Worm (Caenorhabditis elegans): ENCODE data around the gene T24H7.8.

DNA sequence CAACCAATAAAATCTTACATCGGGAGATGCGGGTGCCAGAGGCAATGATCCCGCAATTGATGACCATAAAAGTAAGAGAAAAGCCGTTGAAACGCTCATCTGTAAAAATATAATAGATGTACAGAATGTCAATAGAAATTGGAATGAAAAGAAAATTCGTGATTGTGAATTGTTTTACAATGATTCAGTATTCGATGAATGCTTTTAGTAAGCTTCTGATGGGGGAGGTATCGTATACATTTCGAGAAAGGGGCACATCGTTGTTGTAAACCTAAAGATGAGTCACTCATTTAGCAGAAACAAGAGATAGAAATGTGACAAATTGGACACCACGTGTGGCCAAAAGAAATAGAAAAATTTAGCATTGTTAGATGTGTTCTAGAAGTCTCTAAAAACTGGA is 19.3 kb upstream of the T24H7.8 start, which contains the start of gene C30B5.6:
- TF ChIP-seq B0019.2 (GFP tag; conservative IDR thresholded peaks at IDR 0.05) (no peak), madf-10 (tag; optimal IDR thresholded peaks at IDR 0.05) (no peak), Y95B8A.8 (GFP tag; IDR thresholded peaks at IDR 0.05) (no peak), K12H6.12 (tag; optimal IDR thresholded peaks at IDR 0.05) (no peak), Y53F4B.3 (GFP tag; IDR thresholded peaks at IDR 0.05) (no peak)
